Worm (Caenorhabditis elegans): Measurements from ENCODE around the gene mtm-3.

DNA sequence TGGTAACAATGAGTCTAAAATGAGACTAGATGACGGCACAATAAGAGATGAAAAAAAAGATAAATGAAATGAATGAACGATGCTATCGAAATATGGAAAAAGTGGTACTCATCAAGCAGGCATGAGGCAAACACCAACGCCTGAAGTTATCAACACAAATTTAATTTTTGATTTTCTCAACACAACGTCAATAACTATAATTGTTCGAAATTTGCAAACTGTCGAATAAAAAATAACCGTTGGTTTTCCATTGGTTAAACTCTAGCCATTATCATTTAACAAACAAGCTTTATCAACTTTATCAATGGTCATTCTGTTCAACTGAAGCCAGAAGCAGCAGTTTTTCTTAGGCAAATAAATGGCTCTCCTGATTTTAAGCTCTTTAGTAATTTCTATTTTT lies 32.0 kb upstream of the mtm-3 start, which contains the start of gene cyp-25A1:
- no peak for TF ChIP-seq fkh-10 (GFP tag; optimal IDR thresholded peaks at IDR 0.05)
- no peak for TF ChIP-seq unc-55 (GFP tag; optimal IDR thresholded peaks at IDR 0.05)
- no peak for TF ChIP-seq pha-4 (tag; optimal IDR thresholded peaks at IDR 0.05)
- TF ChIP-seq Y22D7AL.16 (tag; optimal IDR thresholded peaks at IDR 0.05) = no peak
- TF ChIP-seq tbx-2 (tag; optimal IDR thresholded peaks at IDR 0.05) = no peak
- no peak for TF ChIP-seq nfya-1 (tag; optimal IDR thresholded peaks at IDR 0.05)
- no peak for TF ChIP-seq ztf-16 (tag; optimal IDR thresholded peaks at IDR 0.05)
- TF ChIP-seq lin-11 (tag; optimal IDR thresholded peaks at IDR 0.05) = no peak
- TF ChIP-seq pax-1 (tag; optimal IDR thresholded peaks at IDR 0.05) = no peak
- no peak for TF ChIP-seq dve-1 (tag; optimal IDR thresholded peaks at IDR 0.05)
- no peak for TF ChIP-seq ceh-31 (tag; optimal IDR thresholded peaks at IDR 0.05)
- TF ChIP-seq fkh-6 (tag; optimal IDR thresholded peaks at IDR 0.05) = no peak
- no peak for TF ChIP-seq pag-3 (tag; optimal IDR thresholded peaks at IDR 0.05; ENCODE audit: borderline replicate concordance)
- TF ChIP-seq hlh-30 (tag; optimal IDR thresholded peaks at IDR 0.05; ENCODE audit: insufficient read depth) = no peak

Data from whole organism, late embryonic.